Fruit fly (Drosophila melanogaster) whole organism, embryonic: ENCODE results near the gene CG11560.

Experiments
- Ada2b ChIP-seq: fragments of 200-800 bp; sonication (Bioruptor generic); IDR thresholded peaks from 2 replicates; pipeline ENCODE4 v1.3.6; 2022; ENCODE audit warnings: missing biosample characterization, missing genetic modification characterization
- B-H1 ChIP-seq: fragments of 200-800 bp; sonication (Bioruptor generic); IDR thresholded peaks from 3 replicates; pipeline ENCODE4 v1.3.6; 2022; ENCODE audit warnings: missing biosample characterization, missing genetic modification characterization
- Blimp-1 ChIP-seq: fragments of 200-800 bp; sonication (Bioruptor generic); optimal IDR thresholded peaks from 3 replicates; lab custom pipeline; 2018; ENCODE audit warnings: missing biosample characterization, missing genetic modification characterization, mild to moderate bottlenecking, moderate library complexity, missing genetic modification reagents
- CG12071 ChIP-seq: fragments of 200-800 bp; sonication (Bioruptor generic); optimal IDR thresholded peaks from 3 replicates; lab custom pipeline; 2018; ENCODE audit warnings: missing biosample characterization, mild to moderate bottlenecking, missing genetic modification characterization
- CG12299 ChIP-seq: fragments of 200-800 bp; sonication (Bioruptor generic); optimal IDR thresholded peaks from 2 replicates; lab custom pipeline; 2018; ENCODE audit warnings: missing biosample characterization, mild to moderate bottlenecking, missing genetic modification characterization
- CG1233 ChIP-seq: fragments of 200-800 bp; sonication (Bioruptor generic); optimal IDR thresholded peaks from 4 replicates; lab custom pipeline; 2018; ENCODE audit warnings: missing biosample characterization, mild to moderate bottlenecking, missing genetic modification characterization
- CG14050 ChIP-seq: fragments of 200-800 bp; sonication (Bioruptor generic); IDR thresholded peaks from 3 replicates; pipeline ENCODE4 v1.3.6; 2022; ENCODE audit warnings: missing biosample characterization, missing genetic modification characterization
- CG15514 ChIP-seq: fragments of 200-800 bp; sonication (Bioruptor generic); optimal IDR thresholded peaks from 3 replicates; lab custom pipeline; 2017; ENCODE audit warnings: missing biosample characterization, missing genetic modification characterization, mild to moderate bottlenecking, moderate library complexity, missing genetic modification reagents
- CG2875 ChIP-seq: fragments of 200-800 bp; sonication (Bioruptor generic); optimal IDR thresholded peaks from 2 replicates; lab custom pipeline; 2017; ENCODE audit warnings: missing biosample characterization, mild to moderate bottlenecking, missing genetic modification characterization, missing genetic modification reagents
- CG30020 ChIP-seq: fragments of 200-800 bp; optimal IDR thresholded peaks from 2 replicates; lab custom pipeline; 2019; ENCODE audit warnings: missing biosample characterization, mild to moderate bottlenecking, missing genetic modification characterization, moderate library complexity
- CG3407 ChIP-seq: fragments of 200-800 bp; sonication (Bioruptor generic); optimal IDR thresholded peaks from 2 replicates; lab custom pipeline; 2018; ENCODE audit warnings: missing biosample characterization, mild to moderate bottlenecking, missing genetic modification characterization
- CG4730 ChIP-seq: fragments of 200-800 bp; sonication (Bioruptor generic); IDR thresholded peaks from 2 replicates; pipeline ENCODE4 v1.3.6; 2022; ENCODE audit warnings: missing biosample characterization, missing genetic modification characterization
- CG6689 ChIP-seq: fragments of 200-800 bp; sonication (Bioruptor generic); IDR thresholded peaks from 2 replicates; pipeline ENCODE4 v1.3.6; 2022; ENCODE audit warnings: missing biosample characterization, missing genetic modification characterization
- CG6791 ChIP-seq: fragments of 200-800 bp; sonication (Bioruptor generic); IDR thresholded peaks from 3 replicates; pipeline ENCODE4 v1.3.6; 2022; ENCODE audit warnings: missing biosample characterization, missing genetic modification characterization; ENCODE audit not compliant: partially characterized antibody
- CG8089 ChIP-seq: fragments of 200-800 bp; sonication (Bioruptor generic); optimal IDR thresholded peaks from 3 replicates; lab custom pipeline; 2016; ENCODE audit warnings: missing biosample characterization, missing genetic modification characterization
- CG9215 ChIP-seq: fragments of 200-800 bp; sonication (Bioruptor generic); IDR thresholded peaks from 2 replicates; pipeline ENCODE4 v1.3.6; 2022; ENCODE audit warnings: missing biosample characterization, missing genetic modification characterization
- CG9609 ChIP-seq: fragments of 200-800 bp; sonication (Bioruptor generic); optimal IDR thresholded peaks from 3 replicates; lab custom pipeline; 2016; ENCODE audit warnings: missing biosample characterization, missing genetic modification characterization
- Gug ChIP-seq: fragments of 200-800 bp; sonication (Bioruptor generic); IDR thresholded peaks from 4 replicates; pipeline ENCODE4 v1.3.6; 2022; ENCODE audit warnings: missing biosample characterization, missing genetic modification characterization
- Hand ChIP-seq: fragments of 200-800 bp; sonication (Bioruptor generic); optimal IDR thresholded peaks from 2 replicates; lab custom pipeline; 2017; ENCODE audit warnings: mild to moderate bottlenecking, missing biosample characterization, missing genetic modification reagents, missing genetic modification characterization
- Kr ChIP-seq: fragments of 200-800 bp; sonication (Bioruptor generic); optimal IDR thresholded peaks from 2 replicates; lab custom pipeline; 2017; ENCODE audit warnings: missing biosample characterization, mild to moderate bottlenecking, missing genetic modification characterization
- Nf-YA ChIP-seq: fragments of 200-800 bp; sonication (Bioruptor generic); IDR thresholded peaks from 2 replicates; pipeline ENCODE4 v1.3.6; 2022; ENCODE audit warnings: missing biosample characterization, missing genetic modification characterization
- NfI ChIP-seq: fragments of 200-800 bp; sonication (Bioruptor generic); optimal IDR thresholded peaks from 3 replicates; lab custom pipeline; 2018; ENCODE audit warnings: missing biosample characterization, mild to moderate bottlenecking, missing genetic modification characterization, moderate library complexity
- Poxn ChIP-seq: fragments of 200-800 bp; sonication (Bioruptor generic); IDR thresholded peaks from 2 replicates; pipeline ENCODE4 v1.3.6; 2022; ENCODE audit warnings: missing biosample characterization, missing genetic modification characterization
- Side ChIP-seq: fragments of 200-800 bp; sonication (Bioruptor generic); optimal IDR thresholded peaks from 2 replicates; lab custom pipeline; 2016; ENCODE audit warnings: missing biosample characterization, missing genetic modification characterization
- Sry-δ ChIP-seq: fragments of 200-800 bp; sonication (Bioruptor generic); optimal IDR thresholded peaks from 2 replicates; lab custom pipeline; 2016; ENCODE audit warnings: missing biosample characterization, missing genetic modification characterization
- btn ChIP-seq: fragments of 200-800 bp; sonication (Bioruptor generic); optimal IDR thresholded peaks from 2 replicates; lab custom pipeline; 2016; ENCODE audit warnings: missing biosample characterization, missing genetic modification characterization
- caup ChIP-seq: fragments of 200-800 bp; sonication (Bioruptor generic); optimal IDR thresholded peaks from 3 replicates; lab custom pipeline; 2017; ENCODE audit warnings: missing biosample characterization, mild to moderate bottlenecking, missing genetic modification characterization, moderate library complexity; ENCODE audit not compliant: severe bottlenecking
- chif ChIP-seq, 2 experiments: fragments of 200-800 bp; sonication (Bioruptor generic); optimal IDR thresholded peaks; 3 replicates each; lab custom pipeline; 2016; ENCODE audit warnings: missing biosample characterization in 2 of 2, missing genetic modification characterization in 2 of 2
- chinmo ChIP-seq: fragments of 200-800 bp; sonication (Bioruptor generic); IDR thresholded peaks from 4 replicates; pipeline ENCODE4 v1.3.6; 2022; ENCODE audit warnings: missing biosample characterization, missing genetic modification characterization; ENCODE audit not compliant: partially characterized antibody
- crc ChIP-seq: fragments of 200-800 bp; sonication (Bioruptor generic); optimal IDR thresholded peaks from 2 replicates; lab custom pipeline; 2016; ENCODE audit warnings: missing biosample characterization, missing genetic modification characterization
- dm ChIP-seq: fragments of 200-800 bp; sonication (Bioruptor generic); optimal IDR thresholded peaks from 3 replicates; lab custom pipeline; 2016; ENCODE audit warnings: missing biosample characterization, missing genetic modification characterization
- en ChIP-seq: fragments of 200-800 bp; sonication (Bioruptor generic); optimal IDR thresholded peaks from 2 replicates; lab custom pipeline; 2016; ENCODE audit warnings: missing biosample characterization, missing genetic modification characterization
- eyg ChIP-seq: fragments of 200-800 bp; sonication (Bioruptor generic); optimal IDR thresholded peaks from 3 replicates; lab custom pipeline; 2016; ENCODE audit warnings: missing biosample characterization, missing genetic modification characterization
- fd64A ChIP-seq: fragments of 200-800 bp; sonication (Bioruptor generic); optimal IDR thresholded peaks from 3 replicates; lab custom pipeline; 2018; ENCODE audit warnings: missing biosample characterization, mild to moderate bottlenecking, missing genetic modification characterization
- ftz-f1 ChIP-seq: fragments of 200-800 bp; sonication (Bioruptor generic); optimal IDR thresholded peaks from 2 replicates; lab custom pipeline; 2016; ENCODE audit warnings: missing biosample characterization, missing genetic modification characterization
- ind ChIP-seq: fragments of 200-800 bp; sonication (Bioruptor generic); optimal IDR thresholded peaks from 3 replicates; lab custom pipeline; 2016; ENCODE audit warnings: missing biosample characterization, missing genetic modification characterization
- luna ChIP-seq: fragments of 200-800 bp; sonication (Bioruptor generic); optimal IDR thresholded peaks from 2 replicates; lab custom pipeline; 2016; ENCODE audit warnings: missing biosample characterization, missing genetic modification characterization
- nerfin-2 ChIP-seq: fragments of 200-800 bp; sonication (Bioruptor generic); IDR thresholded peaks from 2 replicates; pipeline ENCODE4 v1.3.6; 2022; ENCODE audit warnings: missing biosample characterization, missing genetic modification characterization; ENCODE audit not compliant: partially characterized antibody
- org-1 ChIP-seq: fragments of 200-800 bp; sonication (Bioruptor generic); optimal IDR thresholded peaks from 2 replicates; lab custom pipeline; 2017; ENCODE audit warnings: missing biosample characterization, missing genetic modification characterization
- otp ChIP-seq: fragments of 200-800 bp; sonication (Bioruptor generic); IDR thresholded peaks from 3 replicates; pipeline ENCODE4, ENCODE4 v1.3.6; 2022; ENCODE audit warnings: missing biosample characterization, missing genetic modification characterization
- pros ChIP-seq: fragments of 200-800 bp; sonication (Bioruptor generic); optimal IDR thresholded peaks from 3 replicates; lab custom pipeline; 2019; ENCODE audit warnings: missing biosample characterization, mild to moderate bottlenecking, missing genetic modification characterization, moderate library complexity
- pzg ChIP-seq: fragments of 200-800 bp; sonication (Bioruptor generic); optimal IDR thresholded peaks from 3 replicates; lab custom pipeline; 2018; ENCODE audit warnings: missing biosample characterization, mild to moderate bottlenecking, missing genetic modification characterization, moderate library complexity
- sc ChIP-seq, 3 experiments: fragments of >200 bp in 2 of 3; fragments of 200-800 bp in 1 of 3; sonication (Bioruptor generic) in 1 of 3; optimal IDR thresholded peaks; 2 replicates in 2 of 3; 3 replicates in 1 of 3; lab custom pipeline; 2017; ENCODE audit warnings: mild to moderate bottlenecking in 1 of 3, missing biosample characterization in 1 of 3, missing genetic modification characterization in 1 of 3, missing genetic modification reagents in 1 of 3
- schlank ChIP-seq: fragments of 200-800 bp; sonication (Bioruptor generic); optimal IDR thresholded peaks from 2 replicates; lab custom pipeline; 2018; ENCODE audit warnings: missing biosample characterization, mild to moderate bottlenecking, missing genetic modification characterization
- ssp ChIP-seq: fragments of 200-800 bp; sonication (Bioruptor generic); IDR thresholded peaks from 2 replicates; pipeline ENCODE4 v1.3.6; 2022; ENCODE audit warnings: missing biosample characterization, missing genetic modification characterization
- stwl ChIP-seq: fragments of 200-800 bp; sonication (Bioruptor generic); optimal IDR thresholded peaks from 3 replicates; lab custom pipeline; 2018; ENCODE audit warnings: missing biosample characterization, mild to moderate bottlenecking, missing genetic modification characterization, moderate library complexity
- trem ChIP-seq: fragments of 200-800 bp; optimal IDR thresholded peaks from 3 replicates; lab custom pipeline; 2019; ENCODE audit warnings: missing biosample characterization, mild to moderate bottlenecking, missing genetic modification characterization, moderate library complexity
- vfl ChIP-seq: fragments of 200-800 bp; sonication (Bioruptor generic); optimal IDR thresholded peaks from 2 replicates; lab custom pipeline; 2016; ENCODE audit warnings: missing biosample characterization, missing genetic modification characterization

CG11560 gene

DNA sequence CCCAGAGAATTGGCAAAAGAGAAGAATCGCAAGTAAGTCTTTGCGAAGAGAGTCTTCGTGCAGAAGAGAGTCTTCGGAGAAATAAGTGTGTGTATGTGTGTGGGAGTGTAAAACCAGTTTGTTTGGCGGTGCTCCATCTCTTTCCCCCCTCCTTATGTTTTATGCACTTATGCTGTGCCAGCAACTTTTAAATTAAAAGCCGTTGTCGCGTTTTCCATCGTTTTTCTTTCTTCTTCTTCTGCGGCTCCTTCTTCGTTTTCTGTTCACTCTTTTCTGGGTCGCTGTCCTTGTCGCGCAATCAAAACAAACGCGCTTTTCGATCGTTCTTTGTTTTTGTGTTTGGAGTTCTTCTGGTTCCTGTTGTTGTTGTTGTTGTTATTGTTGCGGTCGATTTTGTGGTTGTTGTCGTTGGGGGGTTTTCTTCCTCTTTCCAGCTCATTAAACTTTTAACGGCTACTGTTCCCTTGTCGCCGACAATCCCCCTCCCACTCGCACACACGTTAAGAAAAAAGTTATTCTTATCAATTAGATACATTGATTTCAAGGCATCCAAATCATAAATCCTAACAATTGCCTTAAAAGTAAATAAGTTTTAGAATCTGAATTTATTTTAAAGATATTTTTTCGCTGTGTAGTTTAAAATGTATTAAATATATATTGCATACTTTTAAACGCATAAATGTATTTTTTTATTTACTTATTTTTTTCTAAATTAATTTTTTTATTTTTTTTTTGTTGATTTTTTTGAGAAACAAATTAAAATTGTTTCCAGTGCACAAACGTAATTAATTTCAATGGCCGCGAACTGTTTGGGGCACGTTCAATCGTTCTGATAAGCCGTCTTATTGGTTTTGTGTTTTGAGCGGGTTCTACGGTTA lies 8.5 kb upstream of the CG11560 start (continued):
- TF ChIP-seq en (GFP tag; lab: Kevin White, UChicago), result no peak
- TF ChIP-seq CG4730 (GFP tag; lab: Robert Waterston, UW), result peak; percentile 67
- peak; percentile 77 for TF ChIP-seq CG30020
- TF ChIP-seq ssp (GFP tag; lab: Robert Waterston, UW), result peak; percentile 88; the same call in 1 of the 2 replicates
- TF ChIP-seq Kr (GFP tag; lab: Kevin White, UChicago), result peak; percentile 14
- TF ChIP-seq pros, result no peak
- TF ChIP-seq CG2875 (GFP tag; lab: Kevin White, UChicago), result peak; percentile 64
- peak; percentile 6 for TF ChIP-seq stwl (tag; lab: Kevin White, UChicago)
- TF ChIP-seq nerfin-2 (GFP tag; lab: Robert Waterston, UW), result no peak
- TF ChIP-seq CG1233 (GFP tag; lab: Kevin White, UChicago), result peak; percentile 86
- TF ChIP-seq Poxn (GFP tag; lab: Robert Waterston, UW), result no peak
- no peak for TF ChIP-seq crc (GFP tag; lab: Kevin White, UChicago)
- TF ChIP-seq pzg (GFP tag; lab: Kevin White, UChicago), result no peak
- no peak for TF ChIP-seq sc (optimal IDR thresholded peaks at IDR 0.05; lab: Kevin White, UChicago)
- TF ChIP-seq sc (GFP tag; optimal IDR thresholded peaks at IDR 0.05; lab: Kevin White, UChicago), result peak; percentile 78
- TF ChIP-seq B-H1 (GFP tag; lab: Robert Waterston, UW), result 0 out of 3 replicates have a peak, but pooled peaks have one; percentile 54
- no peak for TF ChIP-seq CG6791
- peak; percentile 57 for TF ChIP-seq CG3407 (GFP tag; lab: Kevin White, UChicago)
- peak; percentile 67 for TF ChIP-seq ind (GFP tag; lab: Kevin White, UChicago)
- TF ChIP-seq btn (GFP tag; lab: Kevin White, UChicago), result no peak
- TF ChIP-seq CG6689, result peak; percentile 85
- no peak for TF ChIP-seq Hand
- 0 out of 4 replicates have a peak, but pooled peaks have one; percentile 30 for TF ChIP-seq Gug
- peak; percentile 93 for TF ChIP-seq Blimp-1 (GFP tag; lab: Kevin White, UChicago)
- TF ChIP-seq CG12071, result no peak
- TF ChIP-seq Nf-YA (GFP tag; lab: Robert Waterston, UW), result no peak
- TF ChIP-seq org-1 (GFP tag; lab: Kevin White, UChicago), result peak; percentile 49
- TF ChIP-seq Sry-δ (GFP tag; lab: Kevin White, UChicago), result no peak
- no peak; the same call in 1 of the 2 replicates for TF ChIP-seq Ada2b
- peak; percentile 52 for TF ChIP-seq CG12299 (tag; lab: Kevin White, UChicago)
- TF ChIP-seq trem (tag; lab: Kevin White, UChicago), result peak; percentile 91
- peak; percentile 64 for TF ChIP-seq NfI
- TF ChIP-seq CG14050, result 0 out of 3 replicates have a peak, but pooled peaks have one; percentile 23
- peak; percentile 96; the same call in 3 of the 4 replicates for TF ChIP-seq chinmo (GFP tag; lab: Robert Waterston, UW)
- TF ChIP-seq luna, result no peak
- no peak for TF ChIP-seq CG9215
- TF ChIP-seq chif (GFP tag; optimal IDR thresholded peaks at IDR 0.05; lab: Kevin White, UChicago), result peak in 1 of 2 experiments; percentile 54
- TF ChIP-seq caup, result peak; percentile 65
- no peak for TF ChIP-seq Side (GFP tag; lab: Kevin White, UChicago)
- no peak for TF ChIP-seq fd64A
- no peak for TF ChIP-seq dm (GFP tag; lab: Kevin White, UChicago)
- no peak for TF ChIP-seq CG8089 (GFP tag; lab: Kevin White, UChicago)
- TF ChIP-seq vfl (GFP tag; lab: Kevin White, UChicago), result no peak
- TF ChIP-seq otp (GFP tag; lab: Robert Waterston, UW), result no peak
- TF ChIP-seq eyg, result no peak
- TF ChIP-seq CG9609 (GFP tag; lab: Kevin White, UChicago), result peak; percentile 27
- TF ChIP-seq CG15514 (GFP tag; lab: Kevin White, UChicago), result peak; percentile 26
- TF ChIP-seq schlank (tag; lab: Kevin White, UChicago), result no peak
- TF ChIP-seq ftz-f1 (GFP tag; lab: Kevin White, UChicago), result no peak
